Worm (Caenorhabditis elegans): Measurements from ENCODE around the gene oatr-1.

DNA sequence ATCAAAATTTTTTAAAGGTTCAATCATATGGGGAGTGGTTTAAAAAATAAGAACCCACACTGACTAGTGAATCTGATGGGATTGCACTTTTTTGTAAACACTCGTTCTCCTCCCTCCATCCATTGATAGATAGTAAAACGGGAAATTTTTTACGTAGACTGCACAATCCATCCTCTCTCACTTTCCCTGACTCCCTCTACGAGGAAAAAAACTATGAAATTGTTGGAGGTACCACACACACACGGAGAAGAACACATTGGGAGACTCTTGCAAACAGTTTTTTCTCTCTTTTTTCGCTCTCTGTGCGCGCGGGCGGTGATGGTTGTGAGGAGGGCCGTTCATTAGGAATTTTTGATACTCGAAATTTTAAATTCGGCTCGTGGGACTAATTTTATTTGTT lies 40.6 kb downstream of the oatr-1 start:
- TF ChIP-seq F22D6.2 (tag; optimal IDR thresholded peaks at IDR 0.05) = no peak
- no peak for TF ChIP-seq ceh-91 (GFP tag; IDR thresholded peaks at IDR 0.05)
- TF ChIP-seq snpc-4 (GFP tag; optimal IDR thresholded peaks at IDR 0.05) = no peak
- no peak for TF ChIP-seq snpc-4 (tag; optimal IDR thresholded peaks at IDR 0.05)
- no peak for TF ChIP-seq unc-62 (GFP tag; optimal IDR thresholded peaks at IDR 0.05)
- no peak for TF ChIP-seq F49E8.2 (tag; optimal IDR thresholded peaks at IDR 0.05; ENCODE audit: insufficient read depth)
- no peak for TF ChIP-seq madf-6 (GFP tag; IDR thresholded peaks at IDR 0.05)
- no peak for TF ChIP-seq gei-17 (GFP tag; optimal IDR thresholded peaks at IDR 0.05)
- no peak for TF ChIP-seq ceh-40 (GFP tag; IDR thresholded peaks at IDR 0.05)
- TF ChIP-seq cebp-2 (GFP tag; IDR thresholded peaks at IDR 0.05) = no peak
- no peak for TF ChIP-seq madf-10 (tag; optimal IDR thresholded peaks at IDR 0.05)
